Worm (Caenorhabditis elegans) whole organism, L3 larva: ENCODE measurements around the gene C23H3.9.

Source experiments
- ama-1 ChIP-seq: fragments of 150-350 bp; optimal IDR thresholded peaks from 2 replicates; lab custom pipeline; 2018
- ceh-82 ChIP-seq: fragments of 150-350 bp; optimal IDR thresholded peaks from 2 replicates; lab custom pipeline; 2014; ENCODE audit warnings: missing biosample characterization, missing genetic modification characterization
- elt-3 ChIP-seq, 3 experiments: fragments of 150-350 bp in 1 of 3; sonication (generic microtip) in 2 of 3; optimal IDR thresholded peaks; 2 replicates in 2 of 3; 4 replicates in 1 of 3; lab custom pipeline; 2014 to 2017; ENCODE audit warnings: missing biosample characterization in 3 of 3, missing genetic modification characterization in 3 of 3
- nhr-11 ChIP-seq: fragments of 150-350 bp; optimal IDR thresholded peaks from 2 replicates; lab custom pipeline; 2014; ENCODE audit warnings: missing biosample characterization, missing genetic modification characterization
- nhr-23 ChIP-seq: fragments of 150-350 bp; optimal IDR thresholded peaks from 2 replicates; lab custom pipeline; 2014; ENCODE audit warnings: missing biosample characterization, missing genetic modification reagents, missing genetic modification characterization
- nhr-77 ChIP-seq: fragments of 150-350 bp; optimal IDR thresholded peaks from 2 replicates; lab custom pipeline; 2014; ENCODE audit warnings: missing biosample characterization, missing genetic modification characterization
- unc-39 ChIP-seq: sonication (generic microtip); optimal IDR thresholded peaks from 4 replicates; lab custom pipeline; 2017; ENCODE audit warnings: missing biosample characterization, missing genetic modification characterization
- zag-1 ChIP-seq: fragments of 150-350 bp; optimal IDR thresholded peaks from 2 replicates; lab custom pipeline; 2014; ENCODE audit warnings: missing biosample characterization, missing genetic modification characterization

DNA sequence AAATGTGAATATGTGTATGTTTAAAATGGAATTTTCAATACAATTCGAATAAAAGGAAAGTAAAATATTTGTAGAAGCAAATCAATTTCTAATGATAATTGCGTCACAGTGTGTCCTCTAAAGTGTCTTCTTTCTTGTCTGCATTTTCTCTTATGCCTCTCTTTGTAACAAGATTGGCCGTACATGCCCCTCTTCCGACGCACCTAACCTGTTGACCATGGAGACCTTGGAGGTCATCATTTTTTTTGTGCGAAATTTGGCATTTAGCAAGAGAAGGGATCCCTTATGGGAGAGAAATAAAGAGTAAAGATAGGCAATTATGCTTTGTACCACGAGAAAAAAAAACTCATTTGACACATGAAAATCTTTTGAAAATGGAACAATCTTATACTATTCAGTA, 50.8 kb downstream of the C23H3.9 start, which contains the start of gene F23F1.4:
- TF ChIP-seq nhr-23, result no peak
- no peak for TF ChIP-seq ceh-82
- TF ChIP-seq zag-1 (tag; lab: Kevin White, UChicago), result no peak
- no peak for TF ChIP-seq elt-3 (tag; optimal IDR thresholded peaks at IDR 0.05; lab: Kevin White, UChicago)
- no peak for TF ChIP-seq nhr-77 (tag; lab: Kevin White, UChicago)
- no peak for TF ChIP-seq nhr-11
- no peak for TF ChIP-seq ama-1 (lab: Kevin White, UChicago)
- no peak for TF ChIP-seq unc-39 (tag; lab: Kevin White, UChicago)
